Worm (Caenorhabditis elegans) whole organism, mixed stage, embryonic: ENCODE results near the gene bicd-1.

Source experiments
- M03D4.4 ChIP-seq: sonication (generic microtip); optimal IDR thresholded peaks from 2 replicates; lab custom pipeline; 2017; ENCODE audit warnings: mild to moderate bottlenecking, missing genetic modification characterization, missing compliant biosample characterization
- bed-3 ChIP-seq: fragments of 200-800 bp; sonication (Bioruptor generic); optimal IDR thresholded peaks from 3 replicates; lab custom pipeline; 2018; ENCODE audit warnings: mild to moderate bottlenecking, missing genetic modification characterization, moderate library complexity, missing compliant biosample characterization
- blmp-1 ChIP-seq: fragments of 150-350 bp; optimal IDR thresholded peaks from 2 replicates; lab custom pipeline; 2014; ENCODE audit warnings: missing biosample characterization, missing genetic modification characterization
- ceh-43 ChIP-seq: fragments of 200-800 bp; sonication (Bioruptor generic); optimal IDR thresholded peaks from 2 replicates; lab custom pipeline; 2018; ENCODE audit warnings: mild to moderate bottlenecking, missing genetic modification characterization, moderate library complexity, missing compliant biosample characterization
- cnd-1 ChIP-seq: fragments of 200-800 bp; sonication (Bioruptor generic); optimal IDR thresholded peaks from 2 replicates; lab custom pipeline; 2018; ENCODE audit warnings: mild to moderate bottlenecking, missing genetic modification characterization, missing compliant biosample characterization
- drap-1 ChIP-seq: fragments of 200-800 bp; sonication (Bioruptor generic); optimal IDR thresholded peaks from 3 replicates; lab custom pipeline; 2018; ENCODE audit warnings: mild to moderate bottlenecking, missing genetic modification characterization, missing compliant biosample characterization
- elt-3 ChIP-seq: fragments of 150-350 bp; optimal IDR thresholded peaks from 2 replicates; lab custom pipeline; 2014; ENCODE audit warnings: missing biosample characterization, missing genetic modification characterization
- hlh-1 ChIP-seq: fragments of 150-350 bp; optimal IDR thresholded peaks from 2 replicates; lab custom pipeline; 2014; ENCODE audit warnings: missing biosample characterization, missing genetic modification reagents, missing genetic modification characterization
- lin-13 ChIP-seq: fragments of 150-350 bp; optimal IDR thresholded peaks from 2 replicates; lab custom pipeline; 2014; ENCODE audit warnings: missing biosample characterization, missing genetic modification characterization
- lin-32 ChIP-seq: fragments of 200-800 bp; sonication (Bioruptor generic); optimal IDR thresholded peaks from 2 replicates; lab custom pipeline; 2018; ENCODE audit warnings: mild to moderate bottlenecking, missing genetic modification characterization, missing compliant biosample characterization
- mep-1 ChIP-seq: fragments of 150-350 bp; optimal IDR thresholded peaks from 2 replicates; lab custom pipeline; 2017; ENCODE audit warnings: missing biosample characterization, missing genetic modification reagents, missing genetic modification characterization, inconsistent platforms
- nhr-12 ChIP-seq: fragments of 150-350 bp; optimal IDR thresholded peaks from 2 replicates; lab custom pipeline; 2014; ENCODE audit warnings: missing biosample characterization, missing genetic modification characterization
- nhr-2 ChIP-seq: fragments of 150-350 bp; optimal IDR thresholded peaks from 2 replicates; lab custom pipeline; 2014; ENCODE audit warnings: missing biosample characterization, missing genetic modification characterization
- nhr-237 ChIP-seq: fragments of 150-350 bp; optimal IDR thresholded peaks from 2 replicates; lab custom pipeline; 2014; ENCODE audit warnings: missing biosample characterization, missing genetic modification characterization
- nhr-76 ChIP-seq: sonication (generic microtip); optimal IDR thresholded peaks from 2 replicates; lab custom pipeline; 2017; ENCODE audit warnings: missing biosample characterization, missing genetic modification characterization
- sptf-1 ChIP-seq: sonication (generic microtip); optimal IDR thresholded peaks from 2 replicates; lab custom pipeline; 2017; ENCODE audit warnings: mild to moderate bottlenecking, missing genetic modification characterization, moderate library complexity, missing compliant biosample characterization
- tbx-8 ChIP-seq: fragments of 200-800 bp; sonication (Bioruptor generic); optimal IDR thresholded peaks from 2 replicates; lab custom pipeline; 2018; ENCODE audit warnings: mild to moderate bottlenecking, missing genetic modification characterization, moderate library complexity, missing compliant biosample characterization
- ztf-11 ChIP-seq: fragments of 150-350 bp; optimal IDR thresholded peaks from 2 replicates; lab custom pipeline; 2014; ENCODE audit warnings: missing biosample characterization, missing genetic modification characterization

The bicd-1 gene

ce11 chrIV:6522305-6522917, 49.7 kb downstream of the bicd-1 start, which contains the start of gene ddi-1:
ddi-1 (plus strand) TSS chrIV:6522867.
- TF ChIP-seq drap-1 (GFP tag; lab: Kevin White, UChicago) (no peak), sptf-1 (tag; lab: Kevin White, UChicago) (no peak), tbx-8 (GFP tag; lab: Kevin White, UChicago) (no peak), nhr-76 (tag; lab: Kevin White, UChicago) (no peak), nhr-12 (no peak)

ce11 chrIV:6519593-6519992, 52.5 kb downstream of the bicd-1 start, which contains the start of gene C01G5.9:
C01G5.9 (plus strand) TSS chrIV:6519893.
- TF ChIP-seq blmp-1 (peak; percentile 77), hlh-1 (tag; lab: Kevin White, UChicago) (no peak)

- TF ChIP-seq tbx-8 (GFP tag; lab: Kevin White, UChicago) (no peak), nhr-2 (tag; lab: Kevin White, UChicago) (no peak), sptf-1 (tag; lab: Kevin White, UChicago) (no peak), nhr-12 (no peak), M03D4.4 (tag; lab: Kevin White, UChicago) (no peak), cnd-1 (tag; lab: Kevin White, UChicago) (no peak), mep-1 (tag; lab: Kevin White, UChicago) (no peak), lin-13 (no peak), ceh-43 (GFP tag; lab: Kevin White, UChicago) (no peak), nhr-76 (tag; lab: Kevin White, UChicago) (no peak), lin-32 (GFP tag; lab: Kevin White, UChicago) (no peak), nhr-237 (tag; lab: Kevin White, UChicago) (no peak), elt-3 (tag; lab: Kevin White, UChicago) (no peak), ztf-11 (tag; lab: Kevin White, UChicago) (no peak), bed-3 (GFP tag; lab: Kevin White, UChicago) (no peak)
- TF ChIP-seq, all 35 proteins: peak for 0
These were observed 54.3 kb downstream of the bicd-1 start, which contains the start of gene C01G5.7 for ce11 chrIV:6517859-6518258. C01G5.7 (plus strand) TSS chrIV:6518159.
